Worm (Caenorhabditis elegans) whole organism, young adult: Measurements from ENCODE around the gene Y7A5A.7.
A peak's percentile ranks its signal among the peaks of the same experiment; 100 is the strongest.

Experiments
- B0261.1 ChIP-seq: sonication (generic microtip); optimal IDR thresholded peaks from 2 replicates; lab custom pipeline; 2016; ENCODE audit warnings: mild to moderate bottlenecking, missing genetic modification characterization, moderate library complexity, missing compliant biosample characterization
- C17E4.6 ChIP-seq: fragments of 200-800 bp; sonication (Bioruptor generic); IDR thresholded peaks from 2 replicates; pipeline ENCODE4 v1.3.6; 2022; ENCODE audit warnings: missing genetic modification reagents, missing genetic modification characterization, missing compliant biosample characterization
- F22D6.2 ChIP-seq: sonication (generic microtip); optimal IDR thresholded peaks from 2 replicates; lab custom pipeline; 2016; ENCODE audit warnings: mild to moderate bottlenecking, missing genetic modification characterization, missing compliant biosample characterization
- F23B12.7 ChIP-seq: sonication (generic microtip); optimal IDR thresholded peaks from 2 replicates; lab custom pipeline; 2017; ENCODE audit warnings: missing genetic modification characterization, mild to moderate bottlenecking, missing compliant biosample characterization, antibody characterized with exemption, moderate library complexity; ENCODE audit not compliant: insufficient read depth
- F33H1.4 ChIP-seq: fragments of 200-800 bp; sonication (Bioruptor generic); IDR thresholded peaks from 2 replicates; pipeline ENCODE4 v1.3.6; 2022; ENCODE audit warnings: missing genetic modification reagents, missing genetic modification characterization, missing compliant biosample characterization
- Y56A3A.18 ChIP-seq: fragments of 200-800 bp; sonication (Bioruptor generic); IDR thresholded peaks from 2 replicates; pipeline ENCODE4 v1.3.6; 2022; ENCODE audit warnings: missing genetic modification reagents, missing genetic modification characterization, missing compliant biosample characterization
- ZK185.1 ChIP-seq: sonication (generic microtip); optimal IDR thresholded peaks from 2 replicates; lab custom pipeline; 2016; ENCODE audit warnings: mild to moderate bottlenecking, missing genetic modification characterization, missing compliant biosample characterization; ENCODE audit not compliant: poor library complexity, severe bottlenecking
- ama-1 ChIP-seq, 3 experiments: fragments of 150-350 bp in 1 of 3; sonication (generic microtip) in 2 of 3; optimal IDR thresholded peaks; 2 replicates each; lab custom pipeline; 2014 to 2018; ENCODE audit warnings: missing biosample characterization in 2 of 3, missing genetic modification characterization in 2 of 3, missing genetic modification reagents in 2 of 3
- aptf-3 ChIP-seq: fragments of 200-800 bp; sonication (Bioruptor generic); IDR thresholded peaks from 2 replicates; pipeline ENCODE4 v1.3.6; 2022; ENCODE audit warnings: missing genetic modification characterization, missing compliant biosample characterization
- attf-5 ChIP-seq: fragments of 200-800 bp; sonication (Bioruptor generic); optimal IDR thresholded peaks from 2 replicates; lab custom pipeline; 2018; ENCODE audit warnings: mild to moderate bottlenecking, missing genetic modification characterization, missing compliant biosample characterization
- bed-2 ChIP-seq: fragments of 200-800 bp; sonication (Bioruptor generic); IDR thresholded peaks from 2 replicates; pipeline ENCODE4 v1.3.6; 2022; ENCODE audit warnings: missing genetic modification reagents, missing genetic modification characterization, missing compliant biosample characterization
- cebp-1 ChIP-seq, 2 experiments: fragments of 200-800 bp in 1 of 2; sonication (Bioruptor generic) in 1 of 2; sonication (generic microtip) in 1 of 2; IDR thresholded peaks in 1 of 2; optimal IDR thresholded peaks in 1 of 2; 2 replicates each; pipeline versions ENCODE4 v1.3.6 to Lab custom; 2017 to 2022; ENCODE audit warnings: missing compliant biosample characterization in 2 of 2, missing genetic modification characterization in 2 of 2, mild to moderate bottlenecking in 1 of 2, missing genetic modification reagents in 1 of 2, moderate library complexity in 1 of 2
- cebp-2 ChIP-seq: fragments of 200-800 bp; sonication (Bioruptor generic); IDR thresholded peaks from 2 replicates; pipeline ENCODE4 v1.3.6; 2022; ENCODE audit warnings: missing genetic modification characterization, missing compliant biosample characterization
- ceh-27 ChIP-seq: fragments of 200-800 bp; sonication (Bioruptor generic); optimal IDR thresholded peaks from 2 replicates; lab custom pipeline; 2018; ENCODE audit warnings: mild to moderate bottlenecking, missing genetic modification characterization, moderate library complexity, missing compliant biosample characterization
- dpff-1 ChIP-seq: sonication (generic microtip); optimal IDR thresholded peaks from 2 replicates; lab custom pipeline; 2017; ENCODE audit warnings: mild to moderate bottlenecking, missing genetic modification characterization, missing compliant biosample characterization
- dpl-1 ChIP-seq: fragments of 150-350 bp; optimal IDR thresholded peaks from 2 replicates; lab custom pipeline; 2014; ENCODE audit warnings: missing biosample characterization, missing genetic modification reagents, missing genetic modification characterization
- ets-4 ChIP-seq: fragments of 200-800 bp; sonication (Bioruptor generic); optimal IDR thresholded peaks from 2 replicates; lab custom pipeline; 2018; ENCODE audit warnings: mild to moderate bottlenecking, missing genetic modification characterization, missing compliant biosample characterization
- gei-17 ChIP-seq: fragments of 200-800 bp; sonication (Bioruptor generic); optimal IDR thresholded peaks from 2 replicates; lab custom pipeline; 2018; ENCODE audit warnings: mild to moderate bottlenecking, missing genetic modification characterization, missing compliant biosample characterization
- him-1 ChIP-seq: sonication (generic microtip); optimal IDR thresholded peaks from 2 replicates; lab custom pipeline; 2016; ENCODE audit warnings: missing genotype, missing genetic modification reagents, missing genetic modification characterization, missing compliant biosample characterization
- hlh-26 ChIP-seq: fragments of 200-800 bp; sonication (Bioruptor generic); conservative IDR thresholded peaks from 2 replicates; pipeline ENCODE4 v1.3.6; 2022; ENCODE audit warnings: missing genetic modification reagents, missing genetic modification characterization, missing compliant biosample characterization
- hmg-20 ChIP-seq: fragments of 200-800 bp; sonication (Bioruptor generic); IDR thresholded peaks from 2 replicates; pipeline ENCODE4 v1.3.6; 2022; ENCODE audit warnings: missing genetic modification reagents, missing genetic modification characterization, missing compliant biosample characterization
- let-607 ChIP-seq, 2 experiments: fragments of 200-800 bp in 1 of 2; sonication (Bioruptor generic) in 1 of 2; sonication (generic microtip) in 1 of 2; optimal IDR thresholded peaks; 2 replicates each; lab custom pipeline; 2016 to 2018; ENCODE audit warnings: mild to moderate bottlenecking in 2 of 2, missing compliant biosample characterization in 2 of 2, missing genetic modification characterization in 2 of 2, moderate library complexity in 2 of 2, missing genotype in 1 of 2
- lin-26 ChIP-seq: fragments of 200-800 bp; sonication (Bioruptor generic); IDR thresholded peaks from 2 replicates; pipeline ENCODE4 v1.3.6; 2022; ENCODE audit warnings: missing genetic modification reagents, missing genetic modification characterization, missing compliant biosample characterization
- lin-40 ChIP-seq: sonication (generic microtip); optimal IDR thresholded peaks from 2 replicates; lab custom pipeline; 2016; ENCODE audit warnings: missing genetic modification characterization, mild to moderate bottlenecking, missing compliant biosample characterization, missing genotype, missing genetic modification reagents
- lir-1 ChIP-seq: fragments of 200-800 bp; sonication (Bioruptor generic); conservative IDR thresholded peaks from 2 replicates; pipeline ENCODE4 v1.3.6; 2022; ENCODE audit warnings: missing genetic modification reagents, missing genetic modification characterization, missing compliant biosample characterization
- madf-10 ChIP-seq: sonication (generic microtip); optimal IDR thresholded peaks from 2 replicates; lab custom pipeline; 2016; ENCODE audit warnings: mild to moderate bottlenecking, missing genetic modification characterization, missing compliant biosample characterization
- madf-6 ChIP-seq: fragments of 200-800 bp; sonication (Bioruptor generic); IDR thresholded peaks from 2 replicates; pipeline ENCODE4 v1.3.6; 2022; ENCODE audit warnings: missing genetic modification reagents, missing genetic modification characterization, missing compliant biosample characterization
- mcd-1 ChIP-seq: fragments of 200-800 bp; sonication (Bioruptor generic); IDR thresholded peaks from 2 replicates; pipeline ENCODE4 v1.3.6; 2022; ENCODE audit warnings: missing genetic modification reagents, missing genetic modification characterization, missing compliant biosample characterization
- mes-4 ChIP-seq: sonication (generic microtip); optimal IDR thresholded peaks from 2 replicates; lab custom pipeline; 2016; ENCODE audit warnings: missing genotype, missing genetic modification characterization, missing compliant biosample characterization
- mxl-1 ChIP-seq: sonication (generic microtip); optimal IDR thresholded peaks from 2 replicates; lab custom pipeline; 2016; ENCODE audit warnings: missing genetic modification characterization, missing compliant biosample characterization
- nfya-2 ChIP-seq: fragments of 200-800 bp; sonication (Bioruptor generic); IDR thresholded peaks from 2 replicates; pipeline ENCODE4 v1.3.6; 2022; ENCODE audit warnings: missing genetic modification reagents, missing genetic modification characterization, missing compliant biosample characterization
- nhr-179 ChIP-seq: sonication (generic microtip); optimal IDR thresholded peaks from 2 replicates; lab custom pipeline; 2016; ENCODE audit warnings: mild to moderate bottlenecking, missing genetic modification characterization, missing compliant biosample characterization
- nhr-27 ChIP-seq: fragments of 200-800 bp; sonication (Bioruptor generic); optimal IDR thresholded peaks from 2 replicates; lab custom pipeline; 2018; ENCODE audit warnings: mild to moderate bottlenecking, missing genetic modification characterization, moderate library complexity, missing compliant biosample characterization
- pha-4 ChIP-seq: fragments of 150-350 bp; sonication (generic microtip); optimal IDR thresholded peaks from 2 replicates; lab custom pipeline; 2014; ENCODE audit warnings: missing biosample characterization, missing genetic modification reagents, missing genetic modification characterization
- rec-8 ChIP-seq, 2 experiments: sonication (generic microtip); optimal IDR thresholded peaks; 2 replicates each; lab custom pipeline; 2016; ENCODE audit warnings: mild to moderate bottlenecking in 2 of 2, missing genetic modification characterization in 2 of 2, missing genetic modification reagents in 2 of 2, missing genotype in 2 of 2, missing biosample characterization in 1 of 2, missing compliant biosample characterization in 1 of 2, moderate library complexity in 1 of 2
- repo-1 ChIP-seq: sonication (generic microtip); optimal IDR thresholded peaks from 2 replicates; lab custom pipeline; 2017; ENCODE audit warnings: mild to moderate bottlenecking, missing genetic modification characterization, missing compliant biosample characterization
- rpc-1 ChIP-seq, 2 experiments: fragments of 150-350 bp in 1 of 2; sonication (generic microtip) in 1 of 2; optimal IDR thresholded peaks; 2 replicates each; lab custom pipeline; 2014 to 2018; ENCODE audit warnings: missing biosample characterization in 1 of 2, missing genetic modification characterization in 1 of 2, missing genetic modification reagents in 1 of 2, missing genotype in 1 of 2
- sea-2 ChIP-seq: fragments of 200-800 bp; sonication (Bioruptor generic); IDR thresholded peaks from 2 replicates; pipeline ENCODE4 v1.3.6; 2022; ENCODE audit warnings: missing genetic modification characterization, missing compliant biosample characterization
- snpc-4 ChIP-seq, 5 experiments: fragments of 150-350 bp in 1 of 5; sonication (generic microtip) in 4 of 5; optimal IDR thresholded peaks; 2 replicates each; lab custom pipeline; 2014 to 2018; ENCODE audit warnings: missing genetic modification characterization in 5 of 5, missing biosample characterization in 3 of 5, antibody characterized with exemption in 2 of 5, mild to moderate bottlenecking in 2 of 5, missing compliant biosample characterization in 2 of 5, missing genotype in 2 of 5, moderate library complexity in 2 of 5, missing genetic modification reagents in 1 of 5
- somi-1 ChIP-seq: fragments of 200-800 bp; sonication (Bioruptor generic); optimal IDR thresholded peaks from 2 replicates; lab custom pipeline; 2018; ENCODE audit warnings: mild to moderate bottlenecking, missing genetic modification characterization, missing compliant biosample characterization
- tlf-1 ChIP-seq: fragments of 200-800 bp; sonication (Bioruptor generic); optimal IDR thresholded peaks from 2 replicates; lab custom pipeline; 2018; ENCODE audit warnings: mild to moderate bottlenecking, missing genetic modification characterization, missing compliant biosample characterization
- unc-130 ChIP-seq: sonication (generic microtip); optimal IDR thresholded peaks from 2 replicates; lab custom pipeline; 2016; ENCODE audit warnings: missing genetic modification reagents, missing genetic modification characterization, missing compliant biosample characterization
- unc-62 ChIP-seq: fragments of 150-350 bp; optimal IDR thresholded peaks from 2 replicates; lab custom pipeline; 2014; ENCODE audit warnings: missing biosample characterization, missing genetic modification reagents, missing genetic modification characterization
- zfh-2 ChIP-seq: fragments of 200-800 bp; sonication (Bioruptor generic); conservative IDR thresholded peaks from 2 replicates; pipeline ENCODE4 v1.3.6; 2022; ENCODE audit warnings: missing genetic modification reagents, missing genetic modification characterization, missing compliant biosample characterization

The Y7A5A.7 gene

DNA sequence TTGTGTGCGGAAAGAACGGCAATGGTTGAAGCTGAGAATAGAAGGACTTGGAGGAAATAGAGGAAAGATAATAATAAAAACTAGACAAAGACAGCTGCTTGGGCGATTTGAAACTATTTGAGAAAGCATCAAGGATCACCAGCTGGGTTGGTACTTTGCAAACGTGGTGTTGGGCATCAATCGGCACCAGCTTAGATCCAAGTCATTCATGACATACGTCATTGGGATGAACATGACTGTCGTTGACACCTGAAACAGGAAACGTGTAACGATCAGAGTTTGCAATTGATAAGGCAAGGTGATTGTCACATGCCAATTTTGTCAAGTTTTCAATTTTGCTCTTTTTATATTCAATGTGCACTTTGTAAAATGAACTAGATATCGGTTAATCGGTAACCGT is 38.5 kb upstream of the Y7A5A.7 start (continued):
- no peak for TF ChIP-seq unc-130
- no peak for TF ChIP-seq hlh-26
- no peak for TF ChIP-seq B0261.1 (tag; lab: Kevin White, UChicago)
- peak; percentile 25 for TF ChIP-seq gei-17 (GFP tag; lab: Kevin White, UChicago)
- peak; percentile 11 for TF ChIP-seq unc-62 (GFP tag; lab: Kevin White, UChicago)
- TF ChIP-seq hmg-20 (GFP tag; lab: Robert Waterston, UW), result no peak
- peak; percentile 30 for TF ChIP-seq repo-1 (tag; lab: Kevin White, UChicago)
- peak; percentile 99 for TF ChIP-seq let-607 (tag; optimal IDR thresholded peaks at IDR 0.05; lab: Kevin White, UChicago)
- TF ChIP-seq ets-4, result peak; percentile 74
- TF ChIP-seq dpff-1 (tag; lab: Kevin White, UChicago), result no peak
- no peak for TF ChIP-seq snpc-4 (GFP tag; optimal IDR thresholded peaks at IDR 0.05; lab: Kevin White, UChicago)
- peak in 2 of 4 experiments; percentile 21 to 41 for TF ChIP-seq snpc-4 (tag; optimal IDR thresholded peaks at IDR 0.05; lab: Kevin White, UChicago)
- no peak for TF ChIP-seq rpc-1 (optimal IDR thresholded peaks at IDR 0.05; lab: Kevin White, UChicago)
- no peak for TF ChIP-seq rpc-1 (tag; optimal IDR thresholded peaks at IDR 0.05; lab: Kevin White, UChicago)
- peak; percentile 66 for TF ChIP-seq lin-40
- peak; percentile 60 for TF ChIP-seq tlf-1
- no peak for TF ChIP-seq cebp-1 (GFP tag; IDR thresholded peaks at IDR 0.05; lab: Robert Waterston, UW)
- peak; percentile 32 for TF ChIP-seq cebp-1 (tag; optimal IDR thresholded peaks at IDR 0.05; lab: Kevin White, UChicago)
- TF ChIP-seq madf-10 (tag; lab: Kevin White, UChicago), result peak; percentile 66
- TF ChIP-seq pha-4 (tag; lab: Kevin White, UChicago), result peak; percentile 60
- peak; percentile 47; the same call in 1 of the 2 replicates for TF ChIP-seq Y56A3A.18 (GFP tag; lab: Robert Waterston, UW)

DNA sequence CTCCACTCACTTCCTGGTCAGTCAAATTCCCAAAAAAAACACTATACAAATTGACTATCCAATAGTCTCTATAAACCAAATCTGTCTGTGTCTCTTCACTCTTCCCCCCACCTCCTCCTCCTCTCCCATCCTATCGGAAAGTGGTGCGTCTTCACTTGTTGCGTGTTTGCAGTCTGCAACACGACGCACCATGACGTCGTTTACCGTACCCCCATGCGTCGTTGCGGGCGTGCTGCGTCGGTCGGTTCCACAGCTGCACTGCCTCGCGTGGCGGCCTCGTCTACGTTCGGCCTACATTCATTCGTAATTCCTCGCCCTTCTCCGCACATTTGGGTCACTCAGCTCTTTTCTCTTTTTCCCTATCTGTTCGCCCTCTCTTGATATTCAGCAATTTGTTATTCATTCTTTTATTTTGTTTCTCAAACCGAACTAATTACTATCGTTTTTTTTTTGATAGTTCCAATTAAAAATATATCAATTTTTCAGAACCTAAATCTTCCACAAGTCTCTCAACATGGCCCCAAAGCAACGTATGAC is 37.2 kb upstream of the Y7A5A.7 start, which contains the start of gene serp-1.1:
Gene serp-1.1 (plus strand): TSS at position 487 of the 537 bp plus-strand sequence.
- TF ChIP-seq lir-1 (GFP tag; lab: Robert Waterston, UW), result peak; percentile 90
- peak; percentile 70 for TF ChIP-seq nhr-27 (tag; lab: Kevin White, UChicago)
- TF ChIP-seq let-607 (tag; optimal IDR thresholded peaks at IDR 0.05; lab: Kevin White, UChicago), result peak; percentile 100
- TF ChIP-seq unc-130, result no peak
- TF ChIP-seq ZK185.1 (tag; lab: Kevin White, UChicago), result peak; percentile 92
- no peak for TF ChIP-seq rec-8 (tag; optimal IDR thresholded peaks at IDR 0.05; lab: Kevin White, UChicago)
- TF ChIP-seq mcd-1 (GFP tag; lab: Robert Waterston, UW), result peak; percentile 95
- TF ChIP-seq mxl-1, result peak; percentile 38
- TF ChIP-seq somi-1, result peak; percentile 97
- no peak for TF ChIP-seq nhr-179 (tag; lab: Kevin White, UChicago)
- TF ChIP-seq nfya-2 (GFP tag; lab: Robert Waterston, UW), result no peak
- TF ChIP-seq attf-5, result peak; percentile 96
- peak; percentile 60; the same call in 1 of the 2 replicates for TF ChIP-seq sea-2 (GFP tag; lab: Robert Waterston, UW)
- peak; percentile 89; the same call in 1 of the 2 replicates for TF ChIP-seq cebp-2
- TF ChIP-seq mes-4, result no peak
- TF ChIP-seq F33H1.4, result peak; percentile 48
- peak; percentile 71 for TF ChIP-seq F23B12.7 (tag; lab: Kevin White, UChicago)
- TF ChIP-seq zfh-2 (GFP tag; lab: Robert Waterston, UW), result peak; percentile 100
- TF ChIP-seq gei-17 (GFP tag; lab: Kevin White, UChicago), result peak; percentile 90
- TF ChIP-seq F22D6.2, result peak; percentile 90
- no peak for TF ChIP-seq ama-1 (optimal IDR thresholded peaks at IDR 0.05; lab: Kevin White, UChicago)
- TF ChIP-seq ama-1 (GFP tag; optimal IDR thresholded peaks at IDR 0.05; lab: Kevin White, UChicago), result no peak
- TF ChIP-seq ceh-27, result peak; percentile 99
- TF ChIP-seq aptf-3, result 0 out of 2 replicates have a peak, but pooled peaks have one; percentile 29
- peak; percentile 36 for TF ChIP-seq dpl-1 (GFP tag; lab: Kevin White, UChicago)
- TF ChIP-seq him-1 (tag; lab: Kevin White, UChicago), result no peak
- peak; percentile 94 for TF ChIP-seq Y56A3A.18 (GFP tag; lab: Robert Waterston, UW)
- TF ChIP-seq C17E4.6 (GFP tag; lab: Robert Waterston, UW), result peak; percentile 80
- TF ChIP-seq madf-6 (GFP tag; lab: Robert Waterston, UW), result no peak; the same call in 1 of the 2 replicates
- TF ChIP-seq lin-26 (GFP tag; lab: Robert Waterston, UW), result peak; percentile 86
- peak; percentile 96 for TF ChIP-seq tlf-1
- peak; percentile 87; the same call in 1 of the 2 replicates for TF ChIP-seq bed-2 (GFP tag; lab: Robert Waterston, UW)
